Worm (Caenorhabditis elegans) whole organism, L1 larva: ENCODE results near the gene nucl-1.

Experiments used
- C04F5.9 ChIP-seq: sonication (generic microtip); optimal IDR thresholded peaks from 2 replicates; lab custom pipeline; 2016; ENCODE audit warnings: missing genetic modification characterization, missing compliant biosample characterization
- ama-1 ChIP-seq: fragments of 150-350 bp; optimal IDR thresholded peaks from 2 replicates; lab custom pipeline; 2014
- blmp-1 ChIP-seq: fragments of 150-350 bp; optimal IDR thresholded peaks from 2 replicates; lab custom pipeline; 2014; ENCODE audit warnings: missing biosample characterization, missing genetic modification characterization
- ceh-8 ChIP-seq: fragments of 200-800 bp; sonication (Bioruptor generic); optimal IDR thresholded peaks from 2 replicates; lab custom pipeline; 2018; ENCODE audit warnings: mild to moderate bottlenecking, missing genetic modification characterization, moderate library complexity, missing compliant biosample characterization
- ceh-82 ChIP-seq, 3 experiments: fragments of 150-350 bp in 1 of 3; sonication (generic microtip) in 2 of 3; optimal IDR thresholded peaks; 2 replicates each; lab custom pipeline; 2014 to 2017; ENCODE audit warnings: missing biosample characterization in 3 of 3, missing genetic modification characterization in 3 of 3
- ces-1 ChIP-seq: fragments of 150-350 bp; optimal IDR thresholded peaks from 2 replicates; lab custom pipeline; 2014; ENCODE audit warnings: missing biosample characterization, missing genetic modification reagents, missing genetic modification characterization
- dpl-1 ChIP-seq, 3 experiments: fragments of 150-350 bp in 2 of 3; sonication (generic microtip) in 1 of 3; optimal IDR thresholded peaks; 2 replicates each; lab custom pipeline; 2014 to 2017; ENCODE audit warnings: missing biosample characterization in 3 of 3, missing genetic modification characterization in 3 of 3, missing genetic modification reagents in 3 of 3
- efl-1 ChIP-seq, 4 experiments: fragments of 150-350 bp; optimal IDR thresholded peaks in 3 of 4; peaks in 1 of 4; 1 replicate in 1 of 4; 2 replicates in 3 of 4; lab custom pipeline; 2014; ENCODE audit warnings: missing biosample characterization in 2 of 4, missing genetic modification characterization in 2 of 4, missing genetic modification reagents in 2 of 4
- egl-27 ChIP-seq, 2 experiments: fragments of 150-350 bp in 1 of 2; sonication (generic microtip); optimal IDR thresholded peaks; 3 replicates each; lab custom pipeline; 2017 to 2018; ENCODE audit warnings: missing biosample characterization in 2 of 2, missing genetic modification characterization in 2 of 2, missing genetic modification reagents in 2 of 2
- elt-2 ChIP-seq: sonication (generic microtip); optimal IDR thresholded peaks from 2 replicates; lab custom pipeline; 2016; ENCODE audit warnings: missing genetic modification characterization, mild to moderate bottlenecking, inconsistent platforms, missing compliant biosample characterization, missing genetic modification reagents
- fos-1 ChIP-seq: fragments of 150-350 bp; optimal IDR thresholded peaks from 2 replicates; lab custom pipeline; 2014; ENCODE audit warnings: missing biosample characterization, missing genetic modification characterization
- hlh-17 ChIP-seq: fragments of 200-800 bp; sonication (Bioruptor generic); optimal IDR thresholded peaks from 2 replicates; lab custom pipeline; 2018; ENCODE audit warnings: missing genetic modification characterization, mild to moderate bottlenecking, missing compliant biosample characterization, moderate library complexity, borderline replicate concordance
- irx-1 ChIP-seq: sonication (generic microtip); optimal IDR thresholded peaks from 2 replicates; lab custom pipeline; 2016; ENCODE audit warnings: missing genetic modification characterization, missing compliant biosample characterization
- lin-14 ChIP-seq: fragments of 200-800 bp; sonication (Bioruptor generic); optimal IDR thresholded peaks from 2 replicates; lab custom pipeline; 2018; ENCODE audit warnings: mild to moderate bottlenecking, missing genetic modification characterization, moderate library complexity, missing compliant biosample characterization
- nhr-11 ChIP-seq: fragments of 150-350 bp; optimal IDR thresholded peaks from 2 replicates; lab custom pipeline; 2014; ENCODE audit warnings: missing biosample characterization, missing genetic modification characterization
- nhr-19 ChIP-seq: fragments of 200-800 bp; sonication (Bioruptor generic); conservative IDR thresholded peaks from 2 replicates; pipeline ENCODE4 v1.3.6; 2022; ENCODE audit warnings: missing genetic modification characterization, missing compliant biosample characterization
- nhr-20 ChIP-seq: sonication (generic microtip); optimal IDR thresholded peaks from 2 replicates; lab custom pipeline; 2016; ENCODE audit warnings: mild to moderate bottlenecking, missing genetic modification characterization, missing compliant biosample characterization
- nhr-237 ChIP-seq: fragments of 150-350 bp; optimal IDR thresholded peaks from 2 replicates; lab custom pipeline; 2014; ENCODE audit warnings: missing biosample characterization, missing genetic modification characterization
- nhr-71 ChIP-seq: sonication (generic microtip); optimal IDR thresholded peaks from 2 replicates; lab custom pipeline; 2016; ENCODE audit warnings: mild to moderate bottlenecking, missing genetic modification characterization, moderate library complexity, missing compliant biosample characterization
- nhr-85 ChIP-seq: sonication (generic microtip); peaks from one replicate; lab custom pipeline; 2016; ENCODE audit warnings: missing genetic modification characterization, inconsistent platforms, missing compliant biosample characterization
- rnt-1 ChIP-seq: sonication (generic microtip); optimal IDR thresholded peaks from 2 replicates; lab custom pipeline; 2016; ENCODE audit warnings: mild to moderate bottlenecking, missing genetic modification characterization, moderate library complexity, missing compliant biosample characterization
- snu-23 ChIP-seq: sonication (generic microtip); optimal IDR thresholded peaks from 2 replicates; lab custom pipeline; 2016; ENCODE audit warnings: missing genetic modification characterization, missing compliant biosample characterization
- swsn-7 ChIP-seq: sonication (generic microtip); optimal IDR thresholded peaks from 2 replicates; lab custom pipeline; 2016; ENCODE audit warnings: missing genetic modification characterization, missing compliant biosample characterization
- tlp-1 ChIP-seq: fragments of 150-350 bp; optimal IDR thresholded peaks from 2 replicates; lab custom pipeline; 2014; ENCODE audit warnings: missing biosample characterization, missing genetic modification characterization
- unc-30 ChIP-seq: sonication (generic microtip); optimal IDR thresholded peaks from 2 replicates; lab custom pipeline; 2017; ENCODE audit warnings: missing biosample characterization, missing genetic modification characterization
- unc-86 ChIP-seq: sonication (generic microtip); optimal IDR thresholded peaks from 2 replicates; lab custom pipeline; 2016; ENCODE audit warnings: missing genetic modification characterization, missing compliant biosample characterization
- ztf-11 ChIP-seq, 2 experiments: sonication (generic microtip); optimal IDR thresholded peaks; 2 replicates each; lab custom pipeline; 2016 to 2017; ENCODE audit warnings: missing genetic modification characterization in 2 of 2, missing biosample characterization in 1 of 2, missing compliant biosample characterization in 1 of 2

The nucl-1 gene

ce11 chrIV:8244112-8244511, 45.2 kb downstream of the nucl-1 start, which contains the start of gene T09A12.1:
Gene T09A12.1 (plus strand): TSS chrIV:8244412.
- TF ChIP-seq ama-1 (no peak), swsn-7 (tag; lab: Kevin White, UChicago) (no peak), hlh-17 (GFP tag; lab: Kevin White, UChicago) (no peak), ceh-82 (tag; optimal IDR thresholded peaks at IDR 0.05; lab: Kevin White, UChicago) (no peak), ces-1 (GFP tag; lab: Kevin White, UChicago) (no peak), tlp-1 (tag; lab: Kevin White, UChicago) (no peak), fos-1 (tag; lab: Kevin White, UChicago) (no peak), nhr-71 (tag; lab: Kevin White, UChicago) (no peak), snu-23 (GFP tag; lab: Kevin White, UChicago) (no peak), ceh-8 (GFP tag; lab: Kevin White, UChicago) (no peak), ztf-11 (tag; optimal IDR thresholded peaks at IDR 0.05; lab: Kevin White, UChicago) (no peak), C04F5.9 (tag; lab: Kevin White, UChicago) (no peak), nhr-237 (tag; lab: Kevin White, UChicago) (no peak)

ce11 chrIV:8243599-8243998, 45.7 kb downstream of the nucl-1 start, which contains the start of gene T09A12.8:
Gene T09A12.8 (minus strand): TSS chrIV:8243699.
- TF ChIP-seq egl-27 (tag; optimal IDR thresholded peaks at IDR 0.05; lab: Kevin White, UChicago), result no peak
- no peak for TF ChIP-seq rnt-1 (tag; lab: Kevin White, UChicago)
- TF ChIP-seq irx-1 (tag; lab: Kevin White, UChicago), result no peak
- TF ChIP-seq dpl-1 (GFP tag; optimal IDR thresholded peaks at IDR 0.05; lab: Kevin White, UChicago), result no peak

- TF ChIP-seq blmp-1 (tag; lab: Kevin White, UChicago) (peak; percentile 15), elt-2 (no peak), nhr-85 (tag; lab: Kevin White, UChicago) (peak; percentile 84), irx-1 (tag; lab: Kevin White, UChicago) (no peak), hlh-17 (GFP tag; lab: Kevin White, UChicago) (no peak), unc-86 (no peak), efl-1 (optimal IDR thresholded peaks at IDR 0.05; lab: Kevin White, UChicago) (no peak), efl-1 (GFP tag; optimal IDR thresholded peaks at IDR 0.05 in 1 of 2; lab: Kevin White, UChicago) (peak in 1 of 2 experiments; percentile 70), nhr-20 (tag; lab: Kevin White, UChicago) (no peak), rnt-1 (tag; lab: Kevin White, UChicago) (peak; percentile 3)
- TF ChIP-seq, all 84 proteins: peak for 4
Measured at ce11 chrIV:8243170-8243569, 46.2 kb downstream of the nucl-1 start.

- TF ChIP-seq lin-14 (GFP tag; lab: Kevin White, UChicago) (peak; percentile 58), efl-1 (optimal IDR thresholded peaks at IDR 0.05; lab: Kevin White, UChicago) (no peak), efl-1 (GFP tag; optimal IDR thresholded peaks at IDR 0.05 in 1 of 2; lab: Kevin White, UChicago) (peak in 1 of 2 experiments; percentile 88), blmp-1 (tag; lab: Kevin White, UChicago) (peak; percentile 76), nhr-19 (GFP tag; lab: Robert Waterston, UW) (no peak), nhr-85 (tag; lab: Kevin White, UChicago) (peak; percentile 49), nhr-11 (tag; lab: Kevin White, UChicago) (no peak)
Measured at ce11 chrIV:8241312-8241833, 48.0 kb downstream of the nucl-1 start.

- TF ChIP-seq unc-30 (tag; lab: Kevin White, UChicago) (no peak), elt-2 (peak; percentile 34)
- TF ChIP-seq, all 84 proteins: peak for 1
Measured at ce11 chrIV:8239584-8239983, 49.7 kb downstream of the nucl-1 start.
